Worm (Caenorhabditis elegans) whole organism, midembryonic: ENCODE measurements around the gene tag-267.

Source experiments
- T22C8.4 ChIP-seq: fragments of 200-800 bp; sonication (Bioruptor generic); IDR thresholded peaks from 2 replicates; pipeline ENCODE4 v1.3.6; 2022; ENCODE audit warnings: missing genetic modification characterization, missing compliant biosample characterization
- cog-1 ChIP-seq: sonication (generic microtip); optimal IDR thresholded peaks from 2 replicates; lab custom pipeline; 2016; ENCODE audit warnings: missing genetic modification characterization, missing compliant biosample characterization
- flt-1 ChIP-seq: fragments of 200-800 bp; sonication (Bioruptor generic); IDR thresholded peaks from 2 replicates; pipeline ENCODE4 v1.3.6; 2022; ENCODE audit warnings: missing genetic modification characterization, missing compliant biosample characterization
- klf-2 ChIP-seq: fragments of 200-800 bp; sonication (Bioruptor generic); conservative IDR thresholded peaks from 2 replicates; pipeline ENCODE4 v1.3.6; 2022; ENCODE audit warnings: missing genetic modification reagents, missing genetic modification characterization, missing compliant biosample characterization
- ref-1 ChIP-seq: fragments of 200-800 bp; sonication (Bioruptor generic); conservative IDR thresholded peaks from 2 replicates; pipeline ENCODE4 v1.3.6; 2022; ENCODE audit warnings: missing genetic modification reagents, missing genetic modification characterization, missing compliant biosample characterization

ce11 chrIII:631421-631820 lies 9.2 kb upstream of the tag-267 start, which contains the start of gene T19C3.6:
- TF ChIP-seq klf-2 (GFP tag; lab: Robert Waterston, UW) (no peak), flt-1 (no peak), T22C8.4 (GFP tag; lab: Robert Waterston, UW) (no peak), cog-1 (no peak), ref-1 (GFP tag; lab: Robert Waterston, UW) (no peak)
